Worm (Caenorhabditis elegans): ENCODE results near the gene asp-12.
A peak's percentile ranks its signal among the peaks of the same experiment; 100 is the strongest.

The asp-12 gene

DNA sequence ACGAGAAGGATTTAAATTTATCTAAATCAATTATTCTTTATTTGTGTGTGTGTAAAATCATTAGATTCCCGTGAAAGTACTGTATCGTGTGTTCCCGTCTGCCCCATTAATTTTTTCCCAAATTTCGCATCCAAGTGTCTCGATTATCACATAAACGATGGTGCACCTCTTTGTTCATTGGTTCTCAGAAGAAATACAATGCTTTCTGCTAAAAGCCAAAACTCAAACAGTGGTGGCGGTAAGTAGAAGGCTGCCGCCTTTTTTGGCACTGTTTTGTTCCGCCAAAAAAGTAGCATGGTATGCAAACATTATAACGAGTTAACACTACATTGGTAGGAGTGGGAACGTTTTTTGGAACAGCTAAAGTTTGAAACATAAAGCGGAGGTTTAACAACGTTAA, 45.6 kb upstream of the asp-12 start:
- TF ChIP-seq skn-1 (tag; optimal IDR thresholded peaks at IDR 0.05) (no peak), sox-4 (tag; optimal IDR thresholded peaks at IDR 0.05) (no peak), pag-3 (tag; optimal IDR thresholded peaks at IDR 0.05; ENCODE audit: borderline replicate concordance, insufficient read depth) (no peak), sup-37 (GFP tag; optimal IDR thresholded peaks at IDR 0.05) (no peak), unc-86 (tag; optimal IDR thresholded peaks at IDR 0.05) (no peak), xbp-1 (tag; optimal IDR thresholded peaks at IDR 0.05) (no peak), lin-39 (tag; optimal IDR thresholded peaks at IDR 0.05) (no peak), nhr-90 (tag; optimal IDR thresholded peaks at IDR 0.05; ENCODE audit: poor library complexity) (no peak), nhr-84 (tag; optimal IDR thresholded peaks at IDR 0.05) (no peak), dpl-1 (GFP tag; optimal IDR thresholded peaks at IDR 0.05) (no peak), unc-62 (GFP tag; optimal IDR thresholded peaks at IDR 0.05) (no peak)

DNA sequence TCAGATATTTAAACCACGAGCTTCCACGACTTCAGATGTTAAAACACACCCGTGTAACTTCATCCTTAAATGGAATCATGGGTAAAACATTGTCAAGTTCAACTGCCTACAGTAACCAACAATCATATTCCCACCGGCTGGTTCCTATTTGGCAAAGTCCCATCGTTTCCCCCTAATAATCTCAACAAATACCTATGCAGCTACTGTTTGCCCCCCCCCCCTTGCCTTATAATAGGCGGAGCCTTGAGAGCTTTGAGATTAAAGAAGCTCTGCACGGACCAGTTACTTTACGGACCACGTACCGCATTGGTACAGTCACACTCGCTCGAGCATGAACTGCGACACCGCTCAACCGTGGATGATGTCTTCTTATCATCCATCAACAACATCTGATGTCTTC, 44.4 kb upstream of the asp-12 start, which contains the start of gene pax-1:
pax-1 (plus strand) TSS at position 301 of the 400 bp plus-strand sequence.
- TF ChIP-seq aly-2 (tag; optimal IDR thresholded peaks at IDR 0.05) (no peak), efl-1 (optimal IDR thresholded peaks at IDR 0.05) (no peak), efl-1 (GFP tag; optimal IDR thresholded peaks at IDR 0.05 in 1 of 2) (peak in 1 of 2 experiments; percentile 36)

DNA sequence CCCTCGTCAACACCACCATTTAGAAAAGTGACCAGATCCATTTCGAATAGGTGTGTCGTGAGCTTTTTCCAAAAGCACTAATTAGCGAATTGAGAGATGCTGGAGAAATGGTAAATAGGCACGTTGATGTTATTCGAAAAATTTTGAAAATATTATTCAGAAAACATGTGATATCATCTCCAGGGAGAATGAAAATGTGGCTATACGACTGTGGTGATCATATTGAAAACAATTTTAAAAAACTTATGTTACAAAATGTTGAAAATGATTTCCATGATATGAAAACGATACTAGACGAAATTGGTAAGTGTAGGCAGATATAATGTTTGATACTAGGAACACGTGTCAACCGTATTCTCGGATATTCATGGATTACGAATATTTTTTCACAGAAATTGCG, 42.2 kb upstream of the asp-12 start, which contains the start of gene K07C11.10:
K07C11.10 (minus strand) TSS at position 101 of the 400 bp plus-strand sequence.
- TF ChIP-seq fkh-8 (tag; optimal IDR thresholded peaks at IDR 0.05): peak; percentile 43
- TF ChIP-seq rnt-1 (tag; optimal IDR thresholded peaks at IDR 0.05): no peak
- TF ChIP-seq aha-1 (tag; optimal IDR thresholded peaks at IDR 0.05): no peak

DNA sequence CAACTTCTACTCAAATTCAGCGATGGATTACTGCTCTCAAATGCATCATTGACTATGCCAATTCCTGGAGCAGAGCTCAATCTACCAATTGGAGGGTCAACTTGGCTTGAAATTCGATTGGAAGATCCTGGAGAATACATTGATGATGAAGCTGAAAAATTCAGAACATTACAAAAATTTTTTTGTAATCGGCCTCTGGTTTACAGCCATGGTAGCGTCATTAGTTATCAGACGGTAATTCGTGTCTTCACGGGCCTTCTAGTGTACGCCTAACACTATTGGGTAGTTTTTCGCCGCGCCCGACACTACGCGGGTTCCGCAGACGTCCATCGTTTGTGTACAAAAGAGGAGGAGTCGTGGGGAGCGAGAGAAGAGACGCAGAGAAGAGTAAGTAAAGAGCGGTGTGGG, 40.3 kb upstream of the asp-12 start:
- TF ChIP-seq ceh-8 (GFP tag; optimal IDR thresholded peaks at IDR 0.05): no peak
- peak; percentile 58 for TF ChIP-seq lin-39 (tag; optimal IDR thresholded peaks at IDR 0.05)
- TF ChIP-seq nhr-90 (tag; optimal IDR thresholded peaks at IDR 0.05; ENCODE audit: poor library complexity): peak; percentile 95
- peak; percentile 86 for TF ChIP-seq xbp-1 (tag; optimal IDR thresholded peaks at IDR 0.05)
- TF ChIP-seq zag-1 (tag; optimal IDR thresholded peaks at IDR 0.05): no peak
- TF ChIP-seq mdl-1 (tag; optimal IDR thresholded peaks at IDR 0.05): peak in 1 of 2 experiments; percentile 72
- no peak for TF ChIP-seq unc-62 (GFP tag; optimal IDR thresholded peaks at IDR 0.05)
- no peak for TF ChIP-seq nhr-28 (tag; optimal IDR thresholded peaks at IDR 0.05)
- peak; percentile 91 for TF ChIP-seq nhr-85 (tag)
- peak; percentile 63 for TF ChIP-seq ceh-88 (GFP tag; IDR thresholded peaks at IDR 0.05)
- TF ChIP-seq ces-1 (GFP tag; optimal IDR thresholded peaks at IDR 0.05): no peak
- TF ChIP-seq nhr-71 (tag; optimal IDR thresholded peaks at IDR 0.05): peak; percentile 94
- TF ChIP-seq mef-2 (tag; optimal IDR thresholded peaks at IDR 0.05): no peak
- peak; percentile 45 for TF ChIP-seq efl-3 (GFP tag; optimal IDR thresholded peaks at IDR 0.05)
- no peak for TF ChIP-seq fkh-10 (GFP tag; optimal IDR thresholded peaks at IDR 0.05)
- peak; percentile 99 for TF ChIP-seq snpc-4 (tag; optimal IDR thresholded peaks at IDR 0.05)
- TF ChIP-seq unc-130 (tag; optimal IDR thresholded peaks at IDR 0.05): peak; percentile 14
- peak; percentile 60 for TF ChIP-seq ztf-4 (tag; optimal IDR thresholded peaks at IDR 0.05)
- peak; percentile 89 for TF ChIP-seq dsc-1 (tag; optimal IDR thresholded peaks at IDR 0.05)
- peak; percentile 69 for TF ChIP-seq sup-37 (GFP tag; optimal IDR thresholded peaks at IDR 0.05)
- peak; percentile 58 to 78 for TF ChIP-seq lsy-2 (tag; optimal IDR thresholded peaks at IDR 0.05)
- peak; percentile 90 for TF ChIP-seq nhr-47 (tag; optimal IDR thresholded peaks at IDR 0.05)
- TF ChIP-seq nhr-20 (tag; optimal IDR thresholded peaks at IDR 0.05): peak; percentile 90
- TF ChIP-seq ets-5 (GFP tag; IDR thresholded peaks at IDR 0.05): no peak
- TF ChIP-seq isw-1 (GFP tag; IDR thresholded peaks at IDR 0.05): peak; percentile 34
- peak; percentile 58 for TF ChIP-seq lir-3 (tag; optimal IDR thresholded peaks at IDR 0.05; ENCODE audit: poor library complexity)
- TF ChIP-seq pqm-1 (tag; optimal IDR thresholded peaks at IDR 0.05): no peak
- peak; percentile 84 for TF ChIP-seq tbx-2 (tag; optimal IDR thresholded peaks at IDR 0.05)
- TF ChIP-seq ceh-63 (GFP tag; optimal IDR thresholded peaks at IDR 0.05): no peak
- TF ChIP-seq ztf-11 (tag; optimal IDR thresholded peaks at IDR 0.05): peak in 1 of 2 experiments; percentile 63
- peak; percentile 95 for TF ChIP-seq swsn-7 (tag; optimal IDR thresholded peaks at IDR 0.05)
- peak; percentile 52 for TF ChIP-seq fos-1 (tag; optimal IDR thresholded peaks at IDR 0.05)
- peak; percentile 75 to 90 (median 85) for TF ChIP-seq ceh-82 (tag; optimal IDR thresholded peaks at IDR 0.05)
- TF ChIP-seq egl-13 (tag; optimal IDR thresholded peaks at IDR 0.05): peak; percentile 54
- no peak for TF ChIP-seq vab-15 (tag; optimal IDR thresholded peaks at IDR 0.05)
